Worm (Caenorhabditis elegans) whole organism, L4 larva: ENCODE data around the gene glr-7.
A peak's percentile ranks its signal among the peaks of the same experiment; 100 is the strongest.

ENCODE experiments used
- D1046.2 ChIP-seq: fragments of 200-800 bp; sonication (Bioruptor generic); IDR thresholded peaks from 2 replicates; pipeline ENCODE4 v1.3.6; 2022; ENCODE audit warnings: missing genetic modification characterization, missing compliant biosample characterization
- F26F4.8 ChIP-seq: fragments of 200-800 bp; sonication (Bioruptor generic); conservative IDR thresholded peaks from 2 replicates; pipeline ENCODE4 v1.3.6; 2022; ENCODE audit warnings: missing genetic modification characterization, missing compliant biosample characterization
- F44E2.7 ChIP-seq: fragments of 200-800 bp; sonication (Bioruptor generic); IDR thresholded peaks from 2 replicates; pipeline ENCODE4 v2.1.2; 2022; ENCODE audit warnings: missing genetic modification characterization, missing compliant biosample characterization
- T20F7.1 ChIP-seq: fragments of 200-800 bp; sonication (Bioruptor generic); optimal IDR thresholded peaks from 2 replicates; lab custom pipeline; 2018; ENCODE audit warnings: mild to moderate bottlenecking, missing genetic modification characterization, missing compliant biosample characterization
- Y105C5A.15 ChIP-seq: fragments of 200-800 bp; sonication (Bioruptor generic); IDR thresholded peaks from 2 replicates; pipeline ENCODE4 v1.3.6; 2022; ENCODE audit warnings: missing genetic modification characterization, missing compliant biosample characterization
- Y48G9A.11 ChIP-seq: fragments of 200-800 bp; sonication (Bioruptor generic); IDR thresholded peaks from 2 replicates; pipeline ENCODE4 v1.3.6; 2022; ENCODE audit warnings: missing genetic modification reagents, missing genetic modification characterization, missing compliant biosample characterization
- ZK337.2 ChIP-seq: fragments of 200-800 bp; sonication (Bioruptor generic); IDR thresholded peaks from 2 replicates; pipeline ENCODE4 v1.3.6; 2022; ENCODE audit warnings: missing genetic modification reagents, missing genetic modification characterization, missing compliant biosample characterization
- aha-1 ChIP-seq: fragments of 150-350 bp; peaks from one replicate; lab custom pipeline; 2014; ENCODE audit warnings: missing biosample characterization, missing genetic modification characterization
- aly-2 ChIP-seq: sonication (generic microtip); optimal IDR thresholded peaks from 2 replicates; lab custom pipeline; 2018; ENCODE audit warnings: missing biosample characterization, missing genetic modification characterization
- arid-1 ChIP-seq: fragments of 200-800 bp; sonication (Bioruptor generic); conservative IDR thresholded peaks from 2 replicates; pipeline ENCODE4 v1.3.6; 2022; ENCODE audit warnings: missing genetic modification reagents, missing genetic modification characterization, missing compliant biosample characterization
- ceh-20 ChIP-seq: fragments of 200-800 bp; sonication (Bioruptor generic); IDR thresholded peaks from 2 replicates; pipeline ENCODE4 v1.3.6; 2022; ENCODE audit warnings: missing genetic modification reagents, missing genetic modification characterization, missing compliant biosample characterization
- ceh-28 ChIP-seq: fragments of 150-350 bp; optimal IDR thresholded peaks from 2 replicates; lab custom pipeline; 2014; ENCODE audit warnings: missing biosample characterization, missing genetic modification reagents, missing genetic modification characterization
- ceh-32 ChIP-seq: sonication (generic microtip); optimal IDR thresholded peaks from 2 replicates; lab custom pipeline; 2016; ENCODE audit warnings: mild to moderate bottlenecking, missing genetic modification characterization, missing compliant biosample characterization; ENCODE audit not compliant: poor library complexity
- ceh-44 ChIP-seq: fragments of 200-800 bp; sonication (Bioruptor generic); IDR thresholded peaks from 2 replicates; pipeline ENCODE4 v1.3.6; 2022; ENCODE audit warnings: missing genetic modification reagents, missing genetic modification characterization, missing compliant biosample characterization
- ceh-62 ChIP-seq: sonication (generic microtip); optimal IDR thresholded peaks from 2 replicates; lab custom pipeline; 2017; ENCODE audit warnings: missing biosample characterization, missing genetic modification characterization
- ceh-82 ChIP-seq: sonication (generic microtip); optimal IDR thresholded peaks from 2 replicates; lab custom pipeline; 2017; ENCODE audit warnings: missing biosample characterization, missing genetic modification characterization
- ces-1 ChIP-seq: fragments of 150-350 bp; sonication (generic microtip); optimal IDR thresholded peaks from 4 replicates; lab custom pipeline; 2014; ENCODE audit warnings: missing biosample characterization, missing genetic modification reagents, missing genetic modification characterization
- cey-2 ChIP-seq: sonication (generic microtip); optimal IDR thresholded peaks from 3 replicates; lab custom pipeline; 2017; ENCODE audit warnings: missing genetic modification characterization, mild to moderate bottlenecking, missing compliant biosample characterization, antibody characterized with exemption, borderline replicate concordance; ENCODE audit not compliant: insufficient read depth
- ctbp-1 ChIP-seq: fragments of 200-800 bp; sonication (Bioruptor generic); IDR thresholded peaks from 2 replicates; pipeline ENCODE4 v1.3.6; 2022; ENCODE audit warnings: missing genetic modification reagents, missing genetic modification characterization, missing compliant biosample characterization
- daf-12 ChIP-seq: fragments of 150-350 bp; optimal IDR thresholded peaks from 2 replicates; lab custom pipeline; 2014; ENCODE audit warnings: missing biosample characterization, missing genetic modification reagents, missing genetic modification characterization
- daf-16 ChIP-seq, 3 experiments: sonication (generic microtip); optimal IDR thresholded peaks; 2 replicates each; lab custom pipeline; 2016 to 2017; ENCODE audit warnings: missing genetic modification characterization in 3 of 3, missing genetic modification reagents in 3 of 3, mild to moderate bottlenecking in 2 of 3, missing compliant biosample characterization in 2 of 3, missing biosample characterization in 1 of 3, moderate library complexity in 1 of 3
- dmd-8 ChIP-seq: fragments of 200-800 bp; sonication (Bioruptor generic); IDR thresholded peaks from 2 replicates; pipeline ENCODE4 v1.3.6; 2022; ENCODE audit warnings: missing genetic modification characterization, missing compliant biosample characterization
- dpl-1 ChIP-seq: fragments of 150-350 bp; optimal IDR thresholded peaks from 2 replicates; lab custom pipeline; 2014; ENCODE audit warnings: missing biosample characterization, missing genetic modification reagents, missing genetic modification characterization
- duxl-1 ChIP-seq: sonication (generic microtip); optimal IDR thresholded peaks from 2 replicates; lab custom pipeline; 2016; ENCODE audit warnings: mild to moderate bottlenecking, missing genetic modification characterization, moderate library complexity, missing compliant biosample characterization; ENCODE audit not compliant: poor library complexity
- dve-1 ChIP-seq: sonication (generic microtip); optimal IDR thresholded peaks from 2 replicates; lab custom pipeline; 2017; ENCODE audit warnings: antibody characterized with exemption, mild to moderate bottlenecking, missing genetic modification characterization, missing compliant biosample characterization; ENCODE audit not compliant: insufficient read depth
- egl-27 ChIP-seq: sonication (generic microtip); optimal IDR thresholded peaks from 3 replicates; lab custom pipeline; 2017; ENCODE audit warnings: missing biosample characterization, missing genetic modification reagents, missing genetic modification characterization
- hmg-1.1 ChIP-seq: fragments of 200-800 bp; sonication (Bioruptor generic); IDR thresholded peaks from 2 replicates; pipeline ENCODE4 v1.3.6; 2022; ENCODE audit warnings: missing genetic modification reagents, missing genetic modification characterization, missing compliant biosample characterization
- lin-39 ChIP-seq: fragments of 150-350 bp; optimal IDR thresholded peaks from 2 replicates; lab custom pipeline; 2014; ENCODE audit warnings: missing biosample characterization, missing genetic modification reagents, missing genetic modification characterization
- mdl-1 ChIP-seq, 2 experiments: fragments of 150-350 bp in 1 of 2; sonication (generic microtip) in 1 of 2; optimal IDR thresholded peaks; 2 replicates each; lab custom pipeline; 2014 to 2017; ENCODE audit warnings: missing biosample characterization in 2 of 2, missing genetic modification characterization in 2 of 2
- mdt-29 ChIP-seq: fragments of 200-800 bp; sonication (Bioruptor generic); IDR thresholded peaks from 2 replicates; pipeline ENCODE4 v1.3.6; 2022; ENCODE audit warnings: missing genetic modification reagents, missing genetic modification characterization, missing compliant biosample characterization
- mep-1 ChIP-seq: fragments of 150-350 bp; sonication (generic microtip); optimal IDR thresholded peaks from 3 replicates; lab custom pipeline; 2014; ENCODE audit warnings: missing biosample characterization, missing genetic modification characterization
- mes-2 ChIP-seq: sonication (generic microtip); optimal IDR thresholded peaks from 2 replicates; lab custom pipeline; 2016; ENCODE audit warnings: missing genotype, mild to moderate bottlenecking, missing genetic modification characterization, missing compliant biosample characterization; ENCODE audit not compliant: poor library complexity, severe bottlenecking
- nhr-10 ChIP-seq: fragments of 150-350 bp; optimal IDR thresholded peaks from 2 replicates; lab custom pipeline; 2014; ENCODE audit warnings: missing biosample characterization, missing genetic modification characterization
- nhr-102 ChIP-seq: sonication (generic microtip); optimal IDR thresholded peaks from 2 replicates; lab custom pipeline; 2016; ENCODE audit warnings: mild to moderate bottlenecking, missing genetic modification characterization, moderate library complexity, missing compliant biosample characterization
- nhr-11 ChIP-seq: fragments of 150-350 bp; optimal IDR thresholded peaks from 2 replicates; lab custom pipeline; 2014; ENCODE audit warnings: missing biosample characterization, missing genetic modification characterization
- nhr-111 ChIP-seq: fragments of 200-800 bp; sonication (Bioruptor generic); optimal IDR thresholded peaks from 2 replicates; lab custom pipeline; 2018; ENCODE audit warnings: mild to moderate bottlenecking, missing genetic modification characterization, missing compliant biosample characterization
- nhr-41 ChIP-seq: fragments of 200-800 bp; sonication (Bioruptor generic); IDR thresholded peaks from 2 replicates; pipeline ENCODE4 v1.3.6; 2022; ENCODE audit warnings: missing genetic modification reagents, missing genetic modification characterization, missing compliant biosample characterization
- nhr-42 ChIP-seq: fragments of 200-800 bp; sonication (Bioruptor generic); IDR thresholded peaks from 2 replicates; pipeline ENCODE4 v1.3.6; 2022; ENCODE audit warnings: missing genetic modification characterization, missing compliant biosample characterization
- nhr-48 ChIP-seq: sonication (generic microtip); optimal IDR thresholded peaks from 2 replicates; lab custom pipeline; 2016; ENCODE audit warnings: mild to moderate bottlenecking, missing genetic modification characterization, missing compliant biosample characterization
- nhr-6 ChIP-seq: fragments of 150-350 bp; optimal IDR thresholded peaks from 2 replicates; lab custom pipeline; 2014; ENCODE audit warnings: missing biosample characterization, missing genetic modification characterization
- nhr-76 ChIP-seq: fragments of 150-350 bp; optimal IDR thresholded peaks from 2 replicates; lab custom pipeline; 2014; ENCODE audit warnings: missing biosample characterization, missing genetic modification characterization
- pha-4 ChIP-seq, 2 experiments: fragments of 150-350 bp in 1 of 2; fragments of 200-800 bp in 1 of 2; sonication (Bioruptor generic) in 1 of 2; IDR thresholded peaks in 1 of 2; optimal IDR thresholded peaks in 1 of 2; 2 replicates each; pipeline versions ENCODE4 v1.3.6 to Lab custom; 2014 to 2022; ENCODE audit warnings: missing genetic modification characterization in 2 of 2, missing genetic modification reagents in 2 of 2, missing biosample characterization in 1 of 2, missing compliant biosample characterization in 1 of 2
- php-3 ChIP-seq: fragments of 200-800 bp; sonication (Bioruptor generic); IDR thresholded peaks from 2 replicates; pipeline ENCODE4 v1.3.6; 2022; ENCODE audit warnings: missing genetic modification reagents, missing genetic modification characterization, missing compliant biosample characterization
- pqm-1 ChIP-seq: sonication (generic microtip); optimal IDR thresholded peaks from 2 replicates; lab custom pipeline; 2017; ENCODE audit warnings: missing biosample characterization, missing genetic modification characterization
- rbr-2 ChIP-seq: sonication (generic microtip); optimal IDR thresholded peaks from 2 replicates; lab custom pipeline; 2016; ENCODE audit warnings: missing genotype, missing genetic modification characterization, missing compliant biosample characterization
- unc-62 ChIP-seq, 3 experiments: fragments of 150-350 bp in 1 of 3; sonication (generic microtip); optimal IDR thresholded peaks in 2 of 3; peaks in 1 of 3; 1 replicate in 1 of 3; 2 replicates in 2 of 3; lab custom pipeline; 2014 to 2017; ENCODE audit warnings: missing biosample characterization in 3 of 3, missing genetic modification characterization in 3 of 3, missing genetic modification reagents in 3 of 3, missing genotype in 1 of 3
- zfp-3 ChIP-seq: fragments of 200-800 bp; sonication (Bioruptor generic); conservative IDR thresholded peaks from 2 replicates; pipeline ENCODE4 v1.3.6; 2022; ENCODE audit warnings: missing genetic modification reagents, missing genetic modification characterization, missing compliant biosample characterization
- zip-11 ChIP-seq: fragments of 200-800 bp; sonication (Bioruptor generic); IDR thresholded peaks from 2 replicates; pipeline ENCODE4 v1.3.6; 2022; ENCODE audit warnings: missing genetic modification characterization, missing compliant biosample characterization

The glr-7 gene

DNA sequence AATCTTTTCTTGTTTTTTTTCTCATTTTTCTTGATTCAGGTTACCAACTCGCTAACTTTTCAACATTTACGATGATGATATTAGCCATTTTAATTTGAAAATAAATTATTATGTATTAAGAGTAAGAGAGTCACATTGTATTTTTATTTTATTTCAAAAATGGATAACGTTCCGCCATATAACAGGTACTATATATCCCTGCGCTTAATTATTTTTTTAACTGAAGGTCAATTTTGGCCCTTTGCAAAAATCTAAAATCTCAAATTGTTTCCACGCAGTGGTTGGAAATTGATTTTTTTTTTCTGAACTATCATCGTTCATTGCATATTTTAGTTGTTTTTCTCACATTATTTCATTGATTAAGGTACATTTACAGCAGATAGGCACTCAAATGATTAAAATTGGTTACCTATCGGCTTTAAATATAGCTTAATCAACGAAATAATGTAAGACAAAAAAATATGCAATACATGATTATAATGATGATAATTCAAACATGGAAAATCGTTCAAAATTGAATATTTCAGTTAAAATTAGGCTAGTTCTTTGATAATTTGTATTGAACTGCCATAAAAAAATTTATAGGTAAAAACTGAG is 54.9 kb downstream of the glr-7 start (continued):
- TF ChIP-seq ceh-62 (tag; lab: Kevin White, UChicago) (no peak), mdt-29 (GFP tag; lab: Robert Waterston, UW) (peak; percentile 44; the same call in 1 of the 2 replicates), duxl-1 (tag; lab: Kevin White, UChicago) (peak; percentile 98), daf-12 (tag; lab: Kevin White, UChicago) (no peak), lin-39 (tag; lab: Kevin White, UChicago) (no peak), Y48G9A.11 (GFP tag; lab: Robert Waterston, UW) (no peak), ceh-82 (peak; percentile 52), php-3 (peak; percentile 91), aha-1 (peak; percentile 27), cey-2 (tag; lab: Kevin White, UChicago) (peak; percentile 59), dve-1 (tag; lab: Kevin White, UChicago) (peak; percentile 97), nhr-102 (tag; lab: Kevin White, UChicago) (peak; percentile 98), nhr-6 (tag; lab: Kevin White, UChicago) (peak; percentile 85), daf-16 (GFP tag; optimal IDR thresholded peaks at IDR 0.05; lab: Kevin White, UChicago) (peak; percentile 80 to 94), daf-16 (tag; optimal IDR thresholded peaks at IDR 0.05; lab: Kevin White, UChicago) (peak; percentile 90), dmd-8 (GFP tag; lab: Robert Waterston, UW) (no peak), aly-2 (no peak), nhr-111 (no peak), arid-1 (GFP tag; lab: Robert Waterston, UW) (peak; percentile 60), mep-1 (tag; lab: Kevin White, UChicago) (peak; percentile 99), egl-27 (tag; lab: Kevin White, UChicago) (no peak), unc-62 (GFP tag; optimal IDR thresholded peaks at IDR 0.05 in 1 of 2; lab: Kevin White, UChicago) (peak in 1 of 2 experiments; percentile 81), unc-62 (tag; optimal IDR thresholded peaks at IDR 0.05; lab: Kevin White, UChicago) (no peak), ceh-32 (tag; lab: Kevin White, UChicago) (peak; percentile 48), pha-4 (GFP tag; IDR thresholded peaks at IDR 0.05; lab: Robert Waterston, UW) (peak; percentile 80), pha-4 (tag; optimal IDR thresholded peaks at IDR 0.05; lab: Kevin White, UChicago) (no peak), nhr-48 (tag; lab: Kevin White, UChicago) (peak; percentile 91), nhr-10 (tag; lab: Kevin White, UChicago) (peak; percentile 84), zfp-3 (GFP tag; lab: Robert Waterston, UW) (peak; percentile 84), ceh-44 (GFP tag; lab: Robert Waterston, UW) (no peak), D1046.2 (GFP tag; lab: Robert Waterston, UW) (no peak), rbr-2 (peak; percentile 96), nhr-11 (peak; percentile 70), nhr-42 (peak; percentile 95), zip-11 (GFP tag; lab: Robert Waterston, UW) (no peak), ces-1 (peak; percentile 41), ctbp-1 (peak; percentile 77), nhr-76 (tag; lab: Kevin White, UChicago) (peak; percentile 67), mdl-1 (tag; optimal IDR thresholded peaks at IDR 0.05; lab: Kevin White, UChicago) (peak; percentile 84), ceh-28 (tag; lab: Kevin White, UChicago) (peak; percentile 62), F26F4.8 (no peak), mes-2 (tag; lab: Kevin White, UChicago) (peak; percentile 88), nhr-41 (no peak), ceh-20 (GFP tag; lab: Robert Waterston, UW) (peak; percentile 82), ZK337.2 (GFP tag; lab: Robert Waterston, UW) (peak; percentile 72), F44E2.7 (GFP tag; lab: Robert Waterston, UW) (no peak), Y105C5A.15 (GFP tag; lab: Robert Waterston, UW) (no peak), T20F7.1 (GFP tag; lab: Kevin White, UChicago) (peak; percentile 89), hmg-1.1 (peak; percentile 98), pqm-1 (tag; lab: Kevin White, UChicago) (no peak), dpl-1 (GFP tag; lab: Kevin White, UChicago) (peak; percentile 59)
